Fruit fly (Drosophila melanogaster) whole organism, embryonic: ENCODE results near the gene CG12182.

Experiments
- CG10431 ChIP-seq: fragments of 200-800 bp; sonication (Bioruptor generic); optimal IDR thresholded peaks from 3 replicates; lab custom pipeline; 2018; ENCODE audit warnings: missing biosample characterization, mild to moderate bottlenecking, missing genetic modification characterization
- CG16779 ChIP-seq: fragments of 200-800 bp; sonication (Bioruptor generic); IDR thresholded peaks from 2 replicates; pipeline ENCODE4 v1.3.6; 2022; ENCODE audit warnings: missing biosample characterization, missing genetic modification characterization
- CG16815 ChIP-seq: fragments of 200-800 bp; sonication (Bioruptor generic); optimal IDR thresholded peaks from 3 replicates; lab custom pipeline; 2017; ENCODE audit warnings: missing biosample characterization, mild to moderate bottlenecking, missing genetic modification characterization
- CG17612 ChIP-seq: fragments of 200-800 bp; sonication (Bioruptor generic); IDR thresholded peaks from 2 replicates; pipeline ENCODE4 v1.3.6; 2022; ENCODE audit warnings: missing biosample characterization, missing genetic modification characterization
- CG33557 ChIP-seq: fragments of 200-800 bp; sonication (Bioruptor generic); optimal IDR thresholded peaks from 2 replicates; lab custom pipeline; 2019; ENCODE audit warnings: missing biosample characterization, mild to moderate bottlenecking, missing genetic modification characterization, moderate library complexity
- CG6175 ChIP-seq: fragments of 200-800 bp; sonication (Bioruptor generic); IDR thresholded peaks from 3 replicates; pipeline ENCODE4 v1.3.6; 2022; ENCODE audit warnings: missing biosample characterization, missing genetic modification characterization
- CG6683 ChIP-seq: fragments of 200-800 bp; sonication (Bioruptor generic); optimal IDR thresholded peaks from 2 replicates; lab custom pipeline; 2017; ENCODE audit warnings: missing biosample characterization, mild to moderate bottlenecking, missing genetic modification characterization, missing genetic modification reagents
- CG7928 ChIP-seq: fragments of 200-800 bp; sonication (Bioruptor generic); optimal IDR thresholded peaks from 2 replicates; lab custom pipeline; 2017; ENCODE audit warnings: missing biosample characterization, mild to moderate bottlenecking, missing genetic modification characterization
- CG8290 ChIP-seq, 3 experiments: fragments of 200-800 bp; sonication (Bioruptor generic); optimal IDR thresholded peaks; 2 replicates each; lab custom pipeline; 2016 to 2019; ENCODE audit warnings: missing biosample characterization in 3 of 3, missing genetic modification characterization in 3 of 3, mild to moderate bottlenecking in 2 of 3, moderate library complexity in 1 of 3
- CG9215 ChIP-seq: fragments of 200-800 bp; sonication (Bioruptor generic); IDR thresholded peaks from 2 replicates; pipeline ENCODE4 v1.3.6; 2022; ENCODE audit warnings: missing biosample characterization, missing genetic modification characterization
- CTCF ChIP-seq: fragments of 200-800 bp; sonication (Bioruptor generic); optimal IDR thresholded peaks from 2 replicates; lab custom pipeline; 2017; ENCODE audit warnings: missing biosample characterization, mild to moderate bottlenecking, missing genetic modification characterization, moderate library complexity
- D ChIP-seq, 2 experiments: fragments of 200-800 bp in 1 of 2; fragments of >200 bp in 1 of 2; sonication (Bioruptor generic) in 1 of 2; optimal IDR thresholded peaks; 2 replicates in 1 of 2; 3 replicates in 1 of 2; lab custom pipeline; 2017; ENCODE audit warnings: mild to moderate bottlenecking in 1 of 2, missing biosample characterization in 1 of 2, missing genetic modification characterization in 1 of 2, missing genetic modification reagents in 1 of 2
- Doc2 ChIP-seq: fragments of 200-800 bp; sonication (Bioruptor generic); IDR thresholded peaks from 2 replicates; pipeline ENCODE4 v1.3.6; 2022; ENCODE audit warnings: missing biosample characterization, missing genetic modification characterization
- ERR ChIP-seq: fragments of 200-800 bp; sonication (Bioruptor generic); optimal IDR thresholded peaks from 2 replicates; lab custom pipeline; 2016; ENCODE audit warnings: missing biosample characterization, missing genetic modification characterization
- Elba2 ChIP-seq: fragments of 200-800 bp; sonication (Bioruptor generic); optimal IDR thresholded peaks from 3 replicates; lab custom pipeline; 2016; ENCODE audit warnings: missing biosample characterization, missing genetic modification characterization
- Gug ChIP-seq: fragments of 200-800 bp; sonication (Bioruptor generic); IDR thresholded peaks from 4 replicates; pipeline ENCODE4 v1.3.6; 2022; ENCODE audit warnings: missing biosample characterization, missing genetic modification characterization
- MBD-R2 ChIP-seq: fragments of 200-800 bp; sonication (Bioruptor generic); IDR thresholded peaks from 2 replicates; pipeline ENCODE4 v1.3.6; 2022; ENCODE audit warnings: missing biosample characterization, missing genetic modification characterization
- Meics ChIP-seq: fragments of 200-800 bp; sonication (Bioruptor generic); optimal IDR thresholded peaks from 2 replicates; lab custom pipeline; 2017; ENCODE audit warnings: missing biosample characterization, mild to moderate bottlenecking, missing genetic modification characterization
- Neu2 ChIP-seq: fragments of 200-800 bp; sonication (Bioruptor generic); optimal IDR thresholded peaks from 3 replicates; lab custom pipeline; 2016; ENCODE audit warnings: missing biosample characterization, missing genetic modification characterization, borderline replicate concordance
- Nf-YC ChIP-seq: fragments of 200-800 bp; optimal IDR thresholded peaks from 3 replicates; lab custom pipeline; 2019; ENCODE audit warnings: missing biosample characterization, mild to moderate bottlenecking, missing genetic modification characterization, moderate library complexity
- Oli ChIP-seq: fragments of 200-800 bp; sonication (Bioruptor generic); optimal IDR thresholded peaks from 2 replicates; lab custom pipeline; 2018; ENCODE audit warnings: missing biosample characterization, mild to moderate bottlenecking, missing genetic modification characterization, moderate library complexity
- Optix ChIP-seq: fragments of 200-800 bp; sonication (Bioruptor generic); IDR thresholded peaks from 3 replicates; pipeline ENCODE4 v1.3.6; 2022; ENCODE audit warnings: missing biosample characterization, missing genetic modification characterization
- TFAM ChIP-seq: fragments of 200-800 bp; sonication (Bioruptor generic); optimal IDR thresholded peaks from 2 replicates; lab custom pipeline; 2017; ENCODE audit warnings: missing biosample characterization, missing genetic modification characterization, inconsistent platforms
- YL-1 ChIP-seq: fragments of 200-800 bp; sonication (Bioruptor generic); optimal IDR thresholded peaks from 3 replicates; lab custom pipeline; 2017; ENCODE audit warnings: missing biosample characterization, mild to moderate bottlenecking, missing genetic modification characterization
- ab ChIP-seq: fragments of 200-800 bp; sonication (Bioruptor generic); optimal IDR thresholded peaks from 2 replicates; lab custom pipeline; 2016; ENCODE audit warnings: missing biosample characterization, missing genetic modification characterization
- bab2 ChIP-seq: fragments of 200-800 bp; sonication (Bioruptor generic); optimal IDR thresholded peaks from 2 replicates; lab custom pipeline; 2016; ENCODE audit warnings: missing biosample characterization, missing genetic modification characterization
- crc ChIP-seq: fragments of 200-800 bp; sonication (Bioruptor generic); optimal IDR thresholded peaks from 2 replicates; lab custom pipeline; 2016; ENCODE audit warnings: missing biosample characterization, missing genetic modification characterization
- dimm ChIP-seq: fragments of 200-800 bp; sonication (Bioruptor generic); IDR thresholded peaks from 2 replicates; pipeline ENCODE4 v1.3.6; 2022; ENCODE audit warnings: missing biosample characterization, missing genetic modification characterization
- dmrt11E ChIP-seq: fragments of 200-800 bp; sonication (Bioruptor generic); optimal IDR thresholded peaks from 3 replicates; lab custom pipeline; 2018; ENCODE audit warnings: missing biosample characterization, mild to moderate bottlenecking, missing genetic modification characterization, moderate library complexity
- jumu ChIP-seq: fragments of 200-800 bp; sonication (Bioruptor generic); optimal IDR thresholded peaks from 3 replicates; lab custom pipeline; 2016; ENCODE audit warnings: missing biosample characterization, missing genetic modification characterization
- klu ChIP-seq: fragments of 200-800 bp; sonication (Bioruptor generic); IDR thresholded peaks from 2 replicates; pipeline ENCODE4 v1.3.6; 2022; ENCODE audit warnings: missing biosample characterization, missing genetic modification characterization
- lilli ChIP-seq: fragments of 200-800 bp; sonication (Bioruptor generic); optimal IDR thresholded peaks from 3 replicates; lab custom pipeline; 2016; ENCODE audit warnings: missing biosample characterization, missing genetic modification characterization
- maf-S ChIP-seq: fragments of 200-800 bp; sonication (Bioruptor generic); optimal IDR thresholded peaks from 2 replicates; lab custom pipeline; 2016; ENCODE audit warnings: missing biosample characterization, missing genetic modification characterization
- mld ChIP-seq: fragments of 200-800 bp; sonication (Bioruptor generic); IDR thresholded peaks from 3 replicates; pipeline ENCODE4 v1.3.6; 2022; ENCODE audit warnings: missing biosample characterization, missing genetic modification characterization; ENCODE audit not compliant: partially characterized antibody
- odd ChIP-seq: fragments of 200-800 bp; sonication (Bioruptor generic); optimal IDR thresholded peaks from 2 replicates; lab custom pipeline; 2017; ENCODE audit warnings: missing biosample characterization, mild to moderate bottlenecking, missing genetic modification characterization
- otp ChIP-seq: fragments of 200-800 bp; sonication (Bioruptor generic); IDR thresholded peaks from 3 replicates; pipeline ENCODE4, ENCODE4 v1.3.6; 2022; ENCODE audit warnings: missing biosample characterization, missing genetic modification characterization
- pb ChIP-seq: fragments of 200-800 bp; sonication (Bioruptor generic); optimal IDR thresholded peaks from 3 replicates; lab custom pipeline; 2016; ENCODE audit warnings: missing biosample characterization, missing genetic modification characterization
- psq ChIP-seq: fragments of 200-800 bp; sonication (Bioruptor generic); optimal IDR thresholded peaks from 2 replicates; lab custom pipeline; 2017; ENCODE audit warnings: missing biosample characterization, missing genetic modification characterization
- rib ChIP-seq: fragments of 200-800 bp; sonication (Bioruptor generic); IDR thresholded peaks from 2 replicates; pipeline ENCODE4 v1.3.6; 2022; ENCODE audit warnings: missing biosample characterization, missing genetic modification characterization
- sisA ChIP-seq: fragments of 200-800 bp; sonication (Bioruptor generic); IDR thresholded peaks from 2 replicates; pipeline ENCODE4 v1.3.6; 2022; ENCODE audit warnings: missing biosample characterization, missing genetic modification characterization
- slou ChIP-seq: fragments of 200-800 bp; sonication (Bioruptor generic); optimal IDR thresholded peaks from 3 replicates; lab custom pipeline; 2016; ENCODE audit warnings: missing biosample characterization, missing genetic modification characterization
- slp2 ChIP-seq: fragments of 200-800 bp; sonication (Bioruptor generic); optimal IDR thresholded peaks from 2 replicates; lab custom pipeline; 2016; ENCODE audit warnings: missing biosample characterization, missing genetic modification characterization
- ssp ChIP-seq: fragments of 200-800 bp; sonication (Bioruptor generic); IDR thresholded peaks from 2 replicates; pipeline ENCODE4 v1.3.6; 2022; ENCODE audit warnings: missing biosample characterization, missing genetic modification characterization
- sug ChIP-seq: fragments of 200-800 bp; optimal IDR thresholded peaks from 2 replicates; lab custom pipeline; 2019; ENCODE audit warnings: missing biosample characterization, mild to moderate bottlenecking, missing genetic modification characterization, moderate library complexity
- tap ChIP-seq: fragments of 200-800 bp; optimal IDR thresholded peaks from 3 replicates; lab custom pipeline; 2019; ENCODE audit warnings: missing biosample characterization, mild to moderate bottlenecking, missing genetic modification characterization, moderate library complexity
- tio ChIP-seq: fragments of 200-800 bp; sonication (Bioruptor generic); optimal IDR thresholded peaks from 2 replicates; lab custom pipeline; 2017; ENCODE audit warnings: missing biosample characterization, missing genetic modification characterization, inconsistent platforms
- toy ChIP-seq: fragments of 200-800 bp; sonication (Bioruptor generic); IDR thresholded peaks from 2 replicates; pipeline ENCODE4 v1.3.6; 2022; ENCODE audit warnings: missing biosample characterization, missing genetic modification characterization
- twi ChIP-seq: fragments of 200-800 bp; optimal IDR thresholded peaks from 2 replicates; lab custom pipeline; 2019; ENCODE audit warnings: missing biosample characterization, mild to moderate bottlenecking, missing genetic modification characterization, moderate library complexity
- vfl ChIP-seq: fragments of 200-800 bp; sonication (Bioruptor generic); optimal IDR thresholded peaks from 2 replicates; lab custom pipeline; 2016; ENCODE audit warnings: missing biosample characterization, missing genetic modification characterization

Gene CG12182

DNA sequence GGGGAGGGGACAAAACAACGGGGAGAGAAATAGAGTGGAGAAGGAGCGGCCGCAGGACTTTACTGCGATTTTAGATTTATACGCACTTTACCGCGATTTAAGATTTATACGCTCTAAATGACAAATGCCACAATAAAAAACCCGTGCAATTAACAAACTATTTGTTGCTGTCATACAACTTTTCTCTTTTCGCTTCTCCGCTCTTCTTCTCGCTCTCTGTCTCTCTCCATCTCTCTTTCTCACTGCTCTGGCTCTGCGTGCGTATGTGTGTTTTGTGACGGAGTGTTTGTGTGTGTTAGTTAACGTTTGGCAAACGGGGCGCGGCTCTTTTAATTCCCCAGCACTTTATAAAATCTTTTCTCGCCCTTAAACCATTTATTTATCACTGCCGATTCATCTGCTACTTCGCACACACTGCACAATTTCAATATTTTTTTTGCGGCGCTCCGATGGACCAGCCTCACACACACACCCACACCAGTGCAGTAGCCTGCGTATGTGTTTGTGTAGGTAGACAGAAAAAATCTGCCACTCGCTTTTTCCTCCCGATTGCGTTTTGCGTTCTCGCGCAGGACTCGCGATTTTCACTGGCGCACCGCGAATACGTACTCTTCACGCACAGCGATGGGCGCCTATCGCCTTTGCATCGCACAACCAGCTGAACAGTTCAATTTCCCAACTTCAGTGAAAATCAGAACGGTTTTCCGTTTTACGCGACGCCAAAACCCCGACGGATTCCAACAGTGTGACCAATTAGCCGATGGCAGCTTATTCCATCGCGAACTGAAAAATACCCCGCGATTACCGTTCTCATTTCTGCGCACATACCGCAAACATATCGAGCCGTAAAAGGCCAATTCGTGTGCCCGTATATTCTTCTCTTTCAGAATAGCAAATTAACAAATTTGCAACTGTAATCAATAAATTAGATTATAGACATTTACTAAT lies 13.3 kb downstream of the CG12182 start, which contains the start of gene msn (continued):
- no peak for TF ChIP-seq crc (GFP tag; lab: Kevin White, UChicago)
- peak; percentile 60 for TF ChIP-seq odd (GFP tag; lab: Kevin White, UChicago)
- TF ChIP-seq Doc2 = no peak
- TF ChIP-seq twi (tag; lab: Kevin White, UChicago) = no peak
- no peak for TF ChIP-seq toy (GFP tag; lab: Robert Waterston, UW)
- TF ChIP-seq slou (GFP tag; lab: Kevin White, UChicago) = no peak
- peak; percentile 38 for TF ChIP-seq sug (tag; lab: Kevin White, UChicago)
- TF ChIP-seq CG16815 (GFP tag; lab: Kevin White, UChicago) = no peak
- peak; percentile 36 for TF ChIP-seq CG33557
- no peak for TF ChIP-seq D (optimal IDR thresholded peaks at IDR 0.05; lab: Kevin White, UChicago)
- TF ChIP-seq D (GFP tag; optimal IDR thresholded peaks at IDR 0.05; lab: Kevin White, UChicago) = no peak
- no peak for TF ChIP-seq jumu
- no peak for TF ChIP-seq bab2 (GFP tag; lab: Kevin White, UChicago)
- no peak for TF ChIP-seq CG6175 (GFP tag; lab: Robert Waterston, UW)
- no peak for TF ChIP-seq CG16779 (GFP tag; lab: Robert Waterston, UW)
- TF ChIP-seq mld (GFP tag; lab: Robert Waterston, UW) = peak; percentile 47; the same call in 1 of the 3 replicates
- no peak for TF ChIP-seq vfl
- TF ChIP-seq slp2 (GFP tag; lab: Kevin White, UChicago) = no peak
- TF ChIP-seq TFAM = no peak
- no peak; the same call in 2 of the 3 replicates for TF ChIP-seq otp
- no peak for TF ChIP-seq CG7928 (GFP tag; lab: Kevin White, UChicago)
- TF ChIP-seq Nf-YC (tag; lab: Kevin White, UChicago) = peak; percentile 55
- no peak; the same call in 3 of the 4 replicates for TF ChIP-seq Gug
- TF ChIP-seq Oli (tag; lab: Kevin White, UChicago) = no peak
- peak; percentile 56 for TF ChIP-seq MBD-R2 (GFP tag; lab: Robert Waterston, UW)
- TF ChIP-seq dmrt11E (tag; lab: Kevin White, UChicago) = no peak
- TF ChIP-seq CTCF (GFP tag; lab: Kevin White, UChicago) = no peak
- no peak for TF ChIP-seq klu
- no peak for TF ChIP-seq Neu2 (GFP tag; lab: Kevin White, UChicago)
- no peak for TF ChIP-seq psq (GFP tag; lab: Kevin White, UChicago)
- TF ChIP-seq tio (GFP tag; lab: Kevin White, UChicago) = no peak
- TF ChIP-seq sisA = no peak
- TF ChIP-seq CG17612 (GFP tag; lab: Robert Waterston, UW) = no peak
- TF ChIP-seq ERR (GFP tag; lab: Kevin White, UChicago) = peak; percentile 12
- no peak for TF ChIP-seq Meics
- peak; percentile 89 for TF ChIP-seq YL-1 (GFP tag; lab: Kevin White, UChicago)
- no peak for TF ChIP-seq ab
- TF ChIP-seq Optix (GFP tag; lab: Robert Waterston, UW) = 0 out of 3 replicates have a peak, but pooled peaks have one; percentile 26
- peak; percentile 1 for TF ChIP-seq CG8290 (GFP tag; optimal IDR thresholded peaks at IDR 0.05; lab: Kevin White, UChicago)
- peak in 1 of 2 experiments; percentile 84 for TF ChIP-seq CG8290 (tag; optimal IDR thresholded peaks at IDR 0.05; lab: Kevin White, UChicago)
- TF ChIP-seq Elba2 (GFP tag; lab: Kevin White, UChicago) = peak; percentile 52
- peak; percentile 41 for TF ChIP-seq CG10431 (GFP tag; lab: Kevin White, UChicago)
- peak; percentile 40 for TF ChIP-seq pb (GFP tag; lab: Kevin White, UChicago)
- TF ChIP-seq ssp (GFP tag; lab: Robert Waterston, UW) = peak; percentile 57
- TF ChIP-seq rib = peak; percentile 61
- TF ChIP-seq lilli = no peak
- no peak for TF ChIP-seq dimm (GFP tag; lab: Robert Waterston, UW)
- peak; percentile 8 for TF ChIP-seq CG6683 (GFP tag; lab: Kevin White, UChicago)
- no peak for TF ChIP-seq maf-S (GFP tag; lab: Kevin White, UChicago)
- no peak for TF ChIP-seq tap (tag; lab: Kevin White, UChicago)
- no peak for TF ChIP-seq CG9215 (GFP tag; lab: Robert Waterston, UW)
